Worm (Caenorhabditis elegans): ENCODE measurements around the gene D1053.3.

ce11 chrX:11718751-11719150 lies 18.2 kb downstream of the D1053.3 start:
- TF ChIP-seq pha-4 (tag; optimal IDR thresholded peaks at IDR 0.05) = no peak
- TF ChIP-seq snpc-4 (tag; optimal IDR thresholded peaks at IDR 0.05) = no peak
- no peak for TF ChIP-seq lin-32 (GFP tag; optimal IDR thresholded peaks at IDR 0.05)
- TF ChIP-seq mab-5 (tag; optimal IDR thresholded peaks at IDR 0.05) = no peak
- no peak for TF ChIP-seq lin-13 (tag; optimal IDR thresholded peaks at IDR 0.05)
- no peak for TF ChIP-seq tbx-8 (GFP tag; optimal IDR thresholded peaks at IDR 0.05)
